Fruit fly (Drosophila melanogaster) whole organism, embryonic: ENCODE data around the gene Secp43.

Experiments used
- Asciz ChIP-seq: fragments of 200-800 bp; sonication (Bioruptor generic); optimal IDR thresholded peaks from 2 replicates; lab custom pipeline; 2017; ENCODE audit warnings: missing biosample characterization, mild to moderate bottlenecking, missing genetic modification characterization, missing genetic modification reagents
- Bgb ChIP-seq: fragments of 200-800 bp; sonication (Bioruptor generic); IDR thresholded peaks from 2 replicates; pipeline ENCODE4 v1.3.6; 2022; ENCODE audit warnings: missing biosample characterization, missing genetic modification characterization; ENCODE audit not compliant: partially characterized antibody
- C15 ChIP-seq: fragments of 200-800 bp; sonication (Bioruptor generic); IDR thresholded peaks from 3 replicates; pipeline ENCODE4 v1.3.6; 2022; ENCODE audit warnings: missing biosample characterization, missing genetic modification characterization
- CG10267 ChIP-seq: fragments of 200-800 bp; sonication (Bioruptor generic); optimal IDR thresholded peaks from 2 replicates; lab custom pipeline; 2018; ENCODE audit warnings: missing biosample characterization, mild to moderate bottlenecking, missing genetic modification characterization, moderate library complexity
- CG10565 ChIP-seq: fragments of 200-800 bp; sonication (Bioruptor generic); optimal IDR thresholded peaks from 3 replicates; lab custom pipeline; 2016; ENCODE audit warnings: missing biosample characterization, mild to moderate bottlenecking, missing genetic modification characterization
- CG12236 ChIP-seq: fragments of 200-800 bp; sonication (Bioruptor generic); optimal IDR thresholded peaks from 2 replicates; lab custom pipeline; 2016; ENCODE audit warnings: missing biosample characterization, missing genetic modification characterization
- CG12299 ChIP-seq: fragments of 200-800 bp; sonication (Bioruptor generic); optimal IDR thresholded peaks from 2 replicates; lab custom pipeline; 2018; ENCODE audit warnings: missing biosample characterization, mild to moderate bottlenecking, missing genetic modification characterization
- CG12659 ChIP-seq: fragments of 200-800 bp; sonication (Bioruptor generic); optimal IDR thresholded peaks from 3 replicates; lab custom pipeline; 2017; ENCODE audit warnings: mild to moderate bottlenecking, missing biosample characterization, missing genetic modification reagents, missing genetic modification characterization
- CG14965 ChIP-seq: fragments of 200-800 bp; sonication (Bioruptor generic); optimal IDR thresholded peaks from 2 replicates; lab custom pipeline; 2016; ENCODE audit warnings: missing biosample characterization, missing genetic modification characterization, borderline replicate concordance
- CG15073 ChIP-seq: fragments of 200-800 bp; sonication (Bioruptor generic); optimal IDR thresholded peaks from 2 replicates; lab custom pipeline; 2016; ENCODE audit warnings: missing biosample characterization, missing genetic modification characterization
- CG2199 ChIP-seq: fragments of 200-800 bp; sonication (Bioruptor generic); IDR thresholded peaks from 3 replicates; pipeline ENCODE4 v1.3.6; 2022; ENCODE audit warnings: missing biosample characterization, missing genetic modification characterization
- CG2712 ChIP-seq: fragments of 200-800 bp; optimal IDR thresholded peaks from 3 replicates; lab custom pipeline; 2019; ENCODE audit warnings: missing biosample characterization, mild to moderate bottlenecking, missing genetic modification characterization, moderate library complexity
- CG30020 ChIP-seq: fragments of 200-800 bp; optimal IDR thresholded peaks from 2 replicates; lab custom pipeline; 2019; ENCODE audit warnings: missing biosample characterization, mild to moderate bottlenecking, missing genetic modification characterization, moderate library complexity
- CG4360 ChIP-seq: fragments of 200-800 bp; sonication (Bioruptor generic); IDR thresholded peaks from 2 replicates; pipeline ENCODE4 v1.3.6; 2022; ENCODE audit warnings: missing biosample characterization, missing genetic modification characterization
- CG7271 ChIP-seq: fragments of 200-800 bp; sonication (Bioruptor generic); optimal IDR thresholded peaks from 2 replicates; lab custom pipeline; 2018; ENCODE audit warnings: missing biosample characterization, mild to moderate bottlenecking, missing genetic modification characterization, moderate library complexity
- CG7357 ChIP-seq: fragments of 200-800 bp; sonication (Bioruptor generic); IDR thresholded peaks from 3 replicates; pipeline ENCODE4 v1.3.6; 2022; ENCODE audit warnings: missing biosample characterization, missing genetic modification characterization
- CG8388 ChIP-seq: fragments of 200-800 bp; sonication (Bioruptor generic); optimal IDR thresholded peaks from 2 replicates; lab custom pipeline; 2019; ENCODE audit warnings: missing biosample characterization, mild to moderate bottlenecking, missing genetic modification characterization, moderate library complexity
- CG8478 ChIP-seq: fragments of >200 bp; optimal IDR thresholded peaks from 2 replicates; lab custom pipeline; 2018
- CG9727 ChIP-seq: fragments of 200-800 bp; sonication (Bioruptor generic); optimal IDR thresholded peaks from 3 replicates; lab custom pipeline; 2017; ENCODE audit warnings: missing biosample characterization, mild to moderate bottlenecking, missing genetic modification characterization
- CkIIα-i1 ChIP-seq: fragments of 200-800 bp; sonication (Bioruptor generic); IDR thresholded peaks from 2 replicates; pipeline ENCODE4 v1.3.6; 2022; ENCODE audit warnings: missing biosample characterization, missing genetic modification characterization
- Deaf1 ChIP-seq: fragments of 200-800 bp; optimal IDR thresholded peaks from 3 replicates; lab custom pipeline; 2019; ENCODE audit warnings: missing biosample characterization, mild to moderate bottlenecking, missing genetic modification characterization, moderate library complexity
- HHEX ChIP-seq: fragments of 200-800 bp; sonication (Bioruptor generic); optimal IDR thresholded peaks from 3 replicates; lab custom pipeline; 2017; ENCODE audit warnings: missing biosample characterization, mild to moderate bottlenecking, missing genetic modification characterization, missing genetic modification reagents
- MBD-R2 ChIP-seq: fragments of 200-800 bp; sonication (Bioruptor generic); IDR thresholded peaks from 2 replicates; pipeline ENCODE4 v1.3.6; 2022; ENCODE audit warnings: missing biosample characterization, missing genetic modification characterization
- Meics ChIP-seq: fragments of 200-800 bp; sonication (Bioruptor generic); optimal IDR thresholded peaks from 2 replicates; lab custom pipeline; 2017; ENCODE audit warnings: missing biosample characterization, mild to moderate bottlenecking, missing genetic modification characterization
- NK7.1 ChIP-seq: fragments of 200-800 bp; sonication (Bioruptor generic); optimal IDR thresholded peaks from 3 replicates; lab custom pipeline; 2016; ENCODE audit warnings: missing biosample characterization, missing genetic modification characterization
- Side ChIP-seq: fragments of 200-800 bp; sonication (Bioruptor generic); optimal IDR thresholded peaks from 2 replicates; lab custom pipeline; 2016; ENCODE audit warnings: missing biosample characterization, missing genetic modification characterization
- Sry-β ChIP-seq: fragments of 200-800 bp; sonication (Bioruptor generic); optimal IDR thresholded peaks from 2 replicates; lab custom pipeline; 2018; ENCODE audit warnings: missing biosample characterization, mild to moderate bottlenecking, missing genetic modification characterization, moderate library complexity
- Sry-δ ChIP-seq: fragments of 200-800 bp; sonication (Bioruptor generic); optimal IDR thresholded peaks from 2 replicates; lab custom pipeline; 2016; ENCODE audit warnings: missing biosample characterization, missing genetic modification characterization
- ab ChIP-seq: fragments of 200-800 bp; sonication (Bioruptor generic); optimal IDR thresholded peaks from 2 replicates; lab custom pipeline; 2016; ENCODE audit warnings: missing biosample characterization, missing genetic modification characterization
- bcd ChIP-seq: fragments of 200-800 bp; sonication (Bioruptor generic); optimal IDR thresholded peaks from 2 replicates; lab custom pipeline; 2017; ENCODE audit warnings: missing biosample characterization, mild to moderate bottlenecking, missing genetic modification characterization
- cg ChIP-seq: fragments of 200-800 bp; sonication (Bioruptor generic); optimal IDR thresholded peaks from 3 replicates; lab custom pipeline; 2019; ENCODE audit warnings: missing biosample characterization, mild to moderate bottlenecking, missing genetic modification characterization, moderate library complexity
- ci ChIP-seq: fragments of 200-800 bp; sonication (Bioruptor generic); IDR thresholded peaks from 3 replicates; pipeline ENCODE4 v1.3.6; 2022; ENCODE audit warnings: missing biosample characterization, missing genetic modification characterization
- dm ChIP-seq: fragments of 200-800 bp; sonication (Bioruptor generic); optimal IDR thresholded peaks from 3 replicates; lab custom pipeline; 2016; ENCODE audit warnings: missing biosample characterization, missing genetic modification characterization
- eyg ChIP-seq: fragments of 200-800 bp; sonication (Bioruptor generic); optimal IDR thresholded peaks from 3 replicates; lab custom pipeline; 2016; ENCODE audit warnings: missing biosample characterization, missing genetic modification characterization
- fd102C ChIP-seq: fragments of 200-800 bp; sonication (Bioruptor generic); optimal IDR thresholded peaks from 2 replicates; lab custom pipeline; 2018; ENCODE audit warnings: missing biosample characterization, mild to moderate bottlenecking, missing genetic modification characterization, moderate library complexity
- fd96Cb ChIP-seq: fragments of 200-800 bp; sonication (Bioruptor generic); optimal IDR thresholded peaks from 2 replicates; lab custom pipeline; 2018; ENCODE audit warnings: missing biosample characterization, mild to moderate bottlenecking, missing genetic modification characterization, moderate library complexity
- ftz-f1 ChIP-seq: fragments of 200-800 bp; sonication (Bioruptor generic); optimal IDR thresholded peaks from 2 replicates; lab custom pipeline; 2016; ENCODE audit warnings: missing biosample characterization, missing genetic modification characterization
- gcm ChIP-seq: fragments of 200-800 bp; sonication (Bioruptor generic); optimal IDR thresholded peaks from 2 replicates; lab custom pipeline; 2019; ENCODE audit warnings: missing biosample characterization, mild to moderate bottlenecking, missing genetic modification characterization, moderate library complexity
- gsb-n ChIP-seq: fragments of 200-800 bp; sonication (Bioruptor generic); optimal IDR thresholded peaks from 3 replicates; lab custom pipeline; 2018; ENCODE audit warnings: missing biosample characterization, mild to moderate bottlenecking, missing genetic modification characterization
- h ChIP-seq: fragments of >200 bp; optimal IDR thresholded peaks from 2 replicates; lab custom pipeline; 2017
- ham ChIP-seq: fragments of 200-800 bp; sonication (Bioruptor generic); IDR thresholded peaks from 2 replicates; pipeline ENCODE4 v1.3.6; 2022; ENCODE audit warnings: missing biosample characterization, missing genetic modification characterization
- insv ChIP-seq, 2 experiments: fragments of 200-800 bp; sonication (Bioruptor generic); optimal IDR thresholded peaks; 3 replicates each; lab custom pipeline; 2016 to 2018; ENCODE audit warnings: missing biosample characterization in 2 of 2, missing genetic modification characterization in 2 of 2
- knrl ChIP-seq: fragments of 200-800 bp; sonication (Bioruptor generic); IDR thresholded peaks from 3 replicates; pipeline ENCODE4 v1.3.6; 2022; ENCODE audit warnings: missing biosample characterization, missing genetic modification characterization; ENCODE audit not compliant: partially characterized antibody
- lab ChIP-seq: fragments of 200-800 bp; sonication (Bioruptor generic); optimal IDR thresholded peaks from 3 replicates; lab custom pipeline; 2017; ENCODE audit warnings: missing biosample characterization, missing genetic modification characterization, mild to moderate bottlenecking, moderate library complexity, missing genetic modification reagents
- nau ChIP-seq: fragments of 200-800 bp; sonication (Bioruptor generic); optimal IDR thresholded peaks from 3 replicates; lab custom pipeline; 2017; ENCODE audit warnings: missing biosample characterization, mild to moderate bottlenecking, missing genetic modification characterization, missing genetic modification reagents
- nmo ChIP-seq: fragments of 200-800 bp; sonication (Bioruptor generic); optimal IDR thresholded peaks from 2 replicates; lab custom pipeline; 2018; ENCODE audit warnings: missing biosample characterization, mild to moderate bottlenecking, missing genetic modification characterization, moderate library complexity
- pan ChIP-seq, 4 experiments: fragments of >200 bp in 3 of 4; fragments of 200-800 bp in 1 of 4; sonication (Bioruptor generic) in 1 of 4; optimal IDR thresholded peaks in 3 of 4; IDR thresholded peaks in 1 of 4; 2 replicates each; pipeline versions ENCODE4 v1.3.6 to Lab custom; 2017 to 2022; ENCODE audit warnings: missing biosample characterization in 2 of 4, missing genetic modification characterization in 2 of 4, mixed read lengths in 1 of 4
- rib ChIP-seq: fragments of 200-800 bp; sonication (Bioruptor generic); IDR thresholded peaks from 2 replicates; pipeline ENCODE4 v1.3.6; 2022; ENCODE audit warnings: missing biosample characterization, missing genetic modification characterization
- sr ChIP-seq: fragments of 200-800 bp; sonication (Bioruptor generic); IDR thresholded peaks from 3 replicates; pipeline ENCODE4 v1.3.6; 2022; ENCODE audit warnings: missing biosample characterization, missing genetic modification characterization
- stc ChIP-seq: fragments of 200-800 bp; sonication (Bioruptor generic); IDR thresholded peaks from 2 replicates; pipeline ENCODE4 v1.3.6; 2022; ENCODE audit warnings: missing biosample characterization, missing genetic modification characterization
- wek ChIP-seq: fragments of 200-800 bp; sonication (Bioruptor generic); optimal IDR thresholded peaks from 3 replicates; lab custom pipeline; 2018; ENCODE audit warnings: missing biosample characterization, mild to moderate bottlenecking, missing genetic modification characterization, moderate library complexity

The Secp43 gene

DNA sequence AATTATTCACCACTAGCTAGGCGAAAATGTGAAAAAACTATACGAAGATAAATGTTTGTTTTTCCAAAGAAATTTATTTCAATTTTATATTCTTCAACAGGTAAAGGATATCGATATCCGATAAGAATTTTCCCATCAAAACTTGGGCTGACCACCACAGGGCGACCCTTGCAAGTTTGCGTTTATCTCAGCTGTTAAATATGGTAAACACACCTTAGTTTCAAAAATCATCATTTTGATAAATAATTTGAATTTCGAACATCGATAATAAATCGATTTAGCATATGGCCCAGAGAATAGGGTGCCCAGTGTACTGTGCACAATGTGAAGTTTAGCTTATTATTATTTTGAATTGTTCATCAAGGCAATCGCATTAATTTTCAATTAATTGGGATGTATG, 9.1 kb upstream of the Secp43 start, which contains the start of the genes CG15443 and Paris (continued):
- TF ChIP-seq CG7271 (tag; lab: Kevin White, UChicago) (no peak), Meics (GFP tag; lab: Kevin White, UChicago) (peak; percentile 21), CG12236 (GFP tag; lab: Kevin White, UChicago) (no peak), CG12299 (tag; lab: Kevin White, UChicago) (no peak), ab (GFP tag; lab: Kevin White, UChicago) (no peak), dm (GFP tag; lab: Kevin White, UChicago) (peak; percentile 35), insv (GFP tag; optimal IDR thresholded peaks at IDR 0.05; lab: Kevin White, UChicago) (no peak), CG15073 (no peak), CG2199 (0 out of 3 replicates have a peak, but pooled peaks have one; percentile 33), ftz-f1 (GFP tag; lab: Kevin White, UChicago) (no peak), CG14965 (GFP tag; lab: Kevin White, UChicago) (no peak), CG7357 (GFP tag; lab: Robert Waterston, UW) (no peak), stc (no peak), Sry-δ (GFP tag; lab: Kevin White, UChicago) (peak; percentile 46), CG10267 (tag; lab: Kevin White, UChicago) (peak; percentile 16), CG2712 (peak; percentile 29), CG12659 (GFP tag; lab: Kevin White, UChicago) (peak; percentile 46), rib (no peak), fd102C (GFP tag; lab: Kevin White, UChicago) (no peak), CkIIα-i1 (GFP tag; lab: Robert Waterston, UW) (no peak), cg (GFP tag; lab: Kevin White, UChicago) (no peak), h (lab: Kevin White, UChicago) (no peak), wek (peak; percentile 43), Sry-β (peak; percentile 2), CG9727 (GFP tag; lab: Kevin White, UChicago) (no peak), CG30020 (tag; lab: Kevin White, UChicago) (peak; percentile 77), ci (GFP tag; lab: Robert Waterston, UW) (peak; percentile 57; the same call in 2 of the 3 replicates), Bgb (peak; percentile 86), CG8478 (lab: Kevin White, UChicago) (no peak), gsb-n (tag; lab: Kevin White, UChicago) (no peak), Deaf1 (tag; lab: Kevin White, UChicago) (no peak), CG4360 (GFP tag; lab: Robert Waterston, UW) (no peak), HHEX (GFP tag; lab: Kevin White, UChicago) (peak; percentile 20), NK7.1 (GFP tag; lab: Kevin White, UChicago) (no peak), nau (peak; percentile 24), pan (optimal IDR thresholded peaks at IDR 0.05; lab: Kevin White, UChicago) (no peak), pan (GFP tag; optimal IDR thresholded peaks at IDR 0.05 in 1 of 2, IDR thresholded peaks at IDR 0.05 in 1 of 2) (no peak), Side (GFP tag; lab: Kevin White, UChicago) (no peak), sr (no peak), fd96Cb (tag; lab: Kevin White, UChicago) (no peak), eyg (GFP tag; lab: Kevin White, UChicago) (no peak), C15 (GFP tag; lab: Robert Waterston, UW) (no peak), Asciz (no peak), CG10565 (GFP tag; lab: Kevin White, UChicago) (no peak), bcd (GFP tag; lab: Kevin White, UChicago) (no peak), ham (GFP tag; lab: Robert Waterston, UW) (no peak), nmo (GFP tag; lab: Kevin White, UChicago) (peak; percentile 21), MBD-R2 (GFP tag; lab: Robert Waterston, UW) (peak; percentile 69), CG8388 (no peak), lab (GFP tag; lab: Kevin White, UChicago) (peak; percentile 35), knrl (peak; percentile 68; the same call in 2 of the 3 replicates), gcm (GFP tag; lab: Kevin White, UChicago) (no peak)
